Fruit fly (Drosophila melanogaster) whole organism, embryonic: ENCODE data around the gene CG14357.

Experiments used
- Abd-B ChIP-seq: fragments of 200-800 bp; sonication (Bioruptor generic); optimal IDR thresholded peaks from 2 replicates; lab custom pipeline; 2018; ENCODE audit warnings: missing biosample characterization, mild to moderate bottlenecking, missing genetic modification characterization, moderate library complexity
- Antp ChIP-seq: fragments of 200-800 bp; sonication (Bioruptor generic); optimal IDR thresholded peaks from 3 replicates; lab custom pipeline; 2016; ENCODE audit warnings: missing biosample characterization, missing genetic modification characterization
- Bgb ChIP-seq: fragments of 200-800 bp; sonication (Bioruptor generic); IDR thresholded peaks from 2 replicates; pipeline ENCODE4 v1.3.6; 2022; ENCODE audit warnings: missing biosample characterization, missing genetic modification characterization; ENCODE audit not compliant: partially characterized antibody
- CG10366 ChIP-seq: fragments of 200-800 bp; sonication (Bioruptor generic); IDR thresholded peaks from 2 replicates; pipeline ENCODE4 v1.3.6; 2022; ENCODE audit warnings: missing biosample characterization, missing genetic modification characterization
- CG11560 ChIP-seq: fragments of 200-800 bp; sonication (Bioruptor generic); IDR thresholded peaks from 3 replicates; pipeline ENCODE4 v1.3.6; 2022; ENCODE audit warnings: missing biosample characterization, missing genetic modification characterization
- CG13775 ChIP-seq: fragments of 200-800 bp; sonication (Bioruptor generic); optimal IDR thresholded peaks from 3 replicates; lab custom pipeline; 2017; ENCODE audit warnings: missing biosample characterization, mild to moderate bottlenecking, missing genetic modification characterization
- CG14965 ChIP-seq: fragments of 200-800 bp; sonication (Bioruptor generic); optimal IDR thresholded peaks from 2 replicates; lab custom pipeline; 2016; ENCODE audit warnings: missing biosample characterization, missing genetic modification characterization, borderline replicate concordance
- CG1529 ChIP-seq: fragments of 200-800 bp; sonication (Bioruptor generic); optimal IDR thresholded peaks from 3 replicates; lab custom pipeline; 2018; ENCODE audit warnings: missing biosample characterization, missing genetic modification characterization
- CG15514 ChIP-seq: fragments of 200-800 bp; sonication (Bioruptor generic); optimal IDR thresholded peaks from 3 replicates; lab custom pipeline; 2017; ENCODE audit warnings: missing biosample characterization, missing genetic modification characterization, mild to moderate bottlenecking, moderate library complexity, missing genetic modification reagents
- CG16863 ChIP-seq: fragments of 200-800 bp; sonication (Bioruptor generic); optimal IDR thresholded peaks from 3 replicates; lab custom pipeline; 2016; ENCODE audit warnings: missing biosample characterization, missing genetic modification characterization
- CG30403 ChIP-seq: fragments of 200-800 bp; sonication (Bioruptor generic); optimal IDR thresholded peaks from 3 replicates; lab custom pipeline; 2016; ENCODE audit warnings: missing biosample characterization, missing genetic modification characterization
- CG32772 ChIP-seq: fragments of 200-800 bp; sonication (Bioruptor generic); IDR thresholded peaks from 2 replicates; pipeline ENCODE4 v1.3.6; 2022; ENCODE audit warnings: missing biosample characterization, missing genetic modification characterization
- CG3726 ChIP-seq: fragments of 200-800 bp; sonication (Bioruptor generic); IDR thresholded peaks from 3 replicates; pipeline ENCODE4, ENCODE4 v1.3.6; 2022; ENCODE audit warnings: missing biosample characterization, missing genetic modification characterization
- CG3847 ChIP-seq: fragments of 200-800 bp; sonication (Bioruptor generic); IDR thresholded peaks from 2 replicates; pipeline ENCODE4 v1.3.6; 2022; ENCODE audit warnings: missing biosample characterization, missing genetic modification characterization
- CG6175 ChIP-seq: fragments of 200-800 bp; sonication (Bioruptor generic); IDR thresholded peaks from 3 replicates; pipeline ENCODE4 v1.3.6; 2022; ENCODE audit warnings: missing biosample characterization, missing genetic modification characterization
- CG7987 ChIP-seq: fragments of 200-800 bp; sonication (Bioruptor generic); optimal IDR thresholded peaks from 2 replicates; lab custom pipeline; 2018; ENCODE audit warnings: missing biosample characterization, mild to moderate bottlenecking, missing genetic modification characterization, moderate library complexity
- CG8359 ChIP-seq: fragments of 200-800 bp; sonication (Bioruptor generic); optimal IDR thresholded peaks from 2 replicates; lab custom pipeline; 2017; ENCODE audit warnings: missing biosample characterization, mild to moderate bottlenecking, missing genetic modification characterization, borderline replicate concordance
- E2f1 ChIP-seq: fragments of 200-800 bp; sonication (Bioruptor generic); IDR thresholded peaks from 2 replicates; pipeline ENCODE4 v1.3.6; 2022; ENCODE audit warnings: missing biosample characterization, missing genetic modification characterization
- ERR ChIP-seq: fragments of 200-800 bp; sonication (Bioruptor generic); optimal IDR thresholded peaks from 2 replicates; lab custom pipeline; 2016; ENCODE audit warnings: missing biosample characterization, missing genetic modification characterization
- Eip74EF ChIP-seq, 2 experiments: fragments of 200-800 bp in 1 of 2; fragments of >200 bp in 1 of 2; sonication (Bioruptor generic) in 1 of 2; optimal IDR thresholded peaks; 2 replicates each; lab custom pipeline; 2017 to 2019; ENCODE audit warnings: missing biosample characterization in 2 of 2, missing genetic modification characterization in 2 of 2, mild to moderate bottlenecking in 1 of 2, moderate library complexity in 1 of 2
- Elba2 ChIP-seq: fragments of 200-800 bp; sonication (Bioruptor generic); optimal IDR thresholded peaks from 3 replicates; lab custom pipeline; 2016; ENCODE audit warnings: missing biosample characterization, missing genetic modification characterization
- HLH4C ChIP-seq: fragments of 200-800 bp; sonication (Bioruptor generic); IDR thresholded peaks from 3 replicates; pipeline ENCODE4 v1.3.6; 2022; ENCODE audit warnings: missing biosample characterization, missing genetic modification characterization; ENCODE audit not compliant: partially characterized antibody
- Jarid2 ChIP-seq: fragments of 200-800 bp; sonication (Bioruptor generic); optimal IDR thresholded peaks from 3 replicates; lab custom pipeline; 2017; ENCODE audit warnings: mild to moderate bottlenecking, missing biosample characterization, missing genetic modification reagents, missing genetic modification characterization
- Mes4 ChIP-seq: fragments of 200-800 bp; sonication (Bioruptor generic); optimal IDR thresholded peaks from 2 replicates; lab custom pipeline; 2016; ENCODE audit warnings: missing biosample characterization, missing genetic modification characterization
- Nf-YB ChIP-seq: fragments of 200-800 bp; sonication (Bioruptor generic); optimal IDR thresholded peaks from 3 replicates; lab custom pipeline; 2019; ENCODE audit warnings: missing biosample characterization, mild to moderate bottlenecking, missing genetic modification characterization, moderate library complexity
- Oli ChIP-seq: fragments of 200-800 bp; sonication (Bioruptor generic); optimal IDR thresholded peaks from 2 replicates; lab custom pipeline; 2018; ENCODE audit warnings: missing biosample characterization, mild to moderate bottlenecking, missing genetic modification characterization, moderate library complexity
- Ravus ChIP-seq: fragments of 200-800 bp; sonication (Bioruptor generic); IDR thresholded peaks from 2 replicates; pipeline ENCODE4 v1.3.6; 2022; ENCODE audit warnings: missing biosample characterization, missing genetic modification characterization
- Spps ChIP-seq: fragments of 200-800 bp; sonication (Bioruptor generic); optimal IDR thresholded peaks from 2 replicates; lab custom pipeline; 2018; ENCODE audit warnings: missing biosample characterization, mild to moderate bottlenecking, missing genetic modification characterization
- amos ChIP-seq: fragments of 200-800 bp; sonication (Bioruptor generic); IDR thresholded peaks from 2 replicates; pipeline ENCODE4 v1.3.6; 2022; ENCODE audit warnings: missing biosample characterization, missing genetic modification characterization; ENCODE audit not compliant: partially characterized antibody
- br ChIP-seq: fragments of >200 bp; optimal IDR thresholded peaks from 2 replicates; lab custom pipeline; 2017
- crp ChIP-seq, 2 experiments: fragments of 200-800 bp; sonication (Bioruptor generic); optimal IDR thresholded peaks; 2 replicates in 1 of 2; 3 replicates in 1 of 2; lab custom pipeline; 2017; ENCODE audit warnings: missing biosample characterization in 2 of 2, missing genetic modification characterization in 2 of 2, mild to moderate bottlenecking in 1 of 2, moderate library complexity in 1 of 2
- en ChIP-seq: fragments of 200-800 bp; sonication (Bioruptor generic); optimal IDR thresholded peaks from 2 replicates; lab custom pipeline; 2016; ENCODE audit warnings: missing biosample characterization, missing genetic modification characterization
- eyg ChIP-seq: fragments of 200-800 bp; sonication (Bioruptor generic); optimal IDR thresholded peaks from 3 replicates; lab custom pipeline; 2016; ENCODE audit warnings: missing biosample characterization, missing genetic modification characterization
- ftz-f1 ChIP-seq: fragments of 200-800 bp; sonication (Bioruptor generic); optimal IDR thresholded peaks from 2 replicates; lab custom pipeline; 2016; ENCODE audit warnings: missing biosample characterization, missing genetic modification characterization
- gfzf ChIP-seq: fragments of 200-800 bp; sonication (Bioruptor generic); optimal IDR thresholded peaks from 2 replicates; lab custom pipeline; 2016; ENCODE audit warnings: missing biosample characterization, mild to moderate bottlenecking, missing genetic modification characterization, moderate library complexity
- lov ChIP-seq, 2 experiments: fragments of 200-800 bp in 1 of 2; fragments of >200 bp in 1 of 2; sonication (Bioruptor generic) in 1 of 2; IDR thresholded peaks in 1 of 2; optimal IDR thresholded peaks in 1 of 2; 2 replicates in 1 of 2; 3 replicates in 1 of 2; pipeline versions ENCODE4 v1.3.6 to Lab custom; 2017 to 2022; ENCODE audit warnings: missing biosample characterization in 1 of 2, missing genetic modification characterization in 1 of 2
- mirr ChIP-seq: fragments of 200-800 bp; sonication (Bioruptor generic); optimal IDR thresholded peaks from 3 replicates; lab custom pipeline; 2018; ENCODE audit warnings: missing biosample characterization, mild to moderate bottlenecking, missing genetic modification characterization
- odd ChIP-seq: fragments of 200-800 bp; sonication (Bioruptor generic); optimal IDR thresholded peaks from 2 replicates; lab custom pipeline; 2017; ENCODE audit warnings: missing biosample characterization, mild to moderate bottlenecking, missing genetic modification characterization
- pzg ChIP-seq: fragments of 200-800 bp; sonication (Bioruptor generic); optimal IDR thresholded peaks from 3 replicates; lab custom pipeline; 2018; ENCODE audit warnings: missing biosample characterization, mild to moderate bottlenecking, missing genetic modification characterization, moderate library complexity
- ro ChIP-seq: fragments of 200-800 bp; sonication (Bioruptor generic); IDR thresholded peaks from 2 replicates; pipeline ENCODE4 v1.3.6; 2022; ENCODE audit warnings: missing biosample characterization, missing genetic modification characterization
- sens-2 ChIP-seq: fragments of 200-800 bp; sonication (Bioruptor generic); IDR thresholded peaks from 2 replicates; pipeline ENCODE4 v1.3.6; 2022; ENCODE audit warnings: missing biosample characterization, missing genetic modification characterization
- sqz ChIP-seq: fragments of 200-800 bp; sonication (Bioruptor generic); optimal IDR thresholded peaks from 3 replicates; lab custom pipeline; 2018; ENCODE audit warnings: missing biosample characterization, mild to moderate bottlenecking, missing genetic modification characterization
- toy ChIP-seq: fragments of 200-800 bp; sonication (Bioruptor generic); IDR thresholded peaks from 2 replicates; pipeline ENCODE4 v1.3.6; 2022; ENCODE audit warnings: missing biosample characterization, missing genetic modification characterization
- tx ChIP-seq: fragments of 200-800 bp; sonication (Bioruptor generic); optimal IDR thresholded peaks from 2 replicates; lab custom pipeline; 2016; ENCODE audit warnings: missing biosample characterization, missing genetic modification characterization
- unc-4 ChIP-seq: fragments of 200-800 bp; sonication (Bioruptor generic); IDR thresholded peaks from 2 replicates; pipeline ENCODE4 v1.3.6; 2022; ENCODE audit warnings: missing biosample characterization, missing genetic modification characterization; ENCODE audit not compliant: partially characterized antibody
- wor ChIP-seq: fragments of 200-800 bp; sonication (Bioruptor generic); IDR thresholded peaks from 2 replicates; pipeline ENCODE4 v1.3.6; 2022; ENCODE audit warnings: missing biosample characterization, missing genetic modification characterization
- zen2 ChIP-seq: fragments of 200-800 bp; sonication (Bioruptor generic); IDR thresholded peaks from 3 replicates; pipeline ENCODE4 v1.3.6; 2022; ENCODE audit warnings: missing biosample characterization, missing genetic modification characterization; ENCODE audit not compliant: partially characterized antibody

CG14357 gene

dm6 chr3R:14108158-14108921, 3.6 kb downstream of the CG14357 start, which contains the start of gene CG12402 (continued):
- TF ChIP-seq wor (GFP tag; lab: Robert Waterston, UW), result peak; percentile 56
- TF ChIP-seq CG32772, result peak; percentile 81
- peak; percentile 47 for TF ChIP-seq ERR
- peak; percentile 57 for TF ChIP-seq Nf-YB
- peak; percentile 71 for TF ChIP-seq Abd-B (GFP tag; lab: Kevin White, UChicago)
- peak; percentile 69 for TF ChIP-seq odd (GFP tag; lab: Kevin White, UChicago)
- TF ChIP-seq sqz (GFP tag; lab: Kevin White, UChicago), result peak; percentile 86
- no peak for TF ChIP-seq Bgb
- TF ChIP-seq ftz-f1, result peak; percentile 99
- 0 out of 2 replicates have a peak, but pooled peaks have one; percentile 11 for TF ChIP-seq toy (GFP tag; lab: Robert Waterston, UW)
- no peak; the same call in 2 of the 3 replicates for TF ChIP-seq HLH4C
- TF ChIP-seq crp (GFP tag; optimal IDR thresholded peaks at IDR 0.05; lab: Kevin White, UChicago), result no peak
- TF ChIP-seq pzg (GFP tag; lab: Kevin White, UChicago), result no peak
- TF ChIP-seq amos (GFP tag; lab: Robert Waterston, UW), result no peak; the same call in 1 of the 2 replicates
- peak; percentile 65 for TF ChIP-seq CG8359
- peak; percentile 76; the same call in 1 of the 2 replicates for TF ChIP-seq sens-2 (GFP tag; lab: Robert Waterston, UW)
- peak; percentile 71 for TF ChIP-seq CG16863 (GFP tag; lab: Kevin White, UChicago)
- peak; percentile 11 for TF ChIP-seq Jarid2 (GFP tag; lab: Kevin White, UChicago)
- peak; percentile 88 for TF ChIP-seq Elba2 (GFP tag; lab: Kevin White, UChicago)
- peak; percentile 76 for TF ChIP-seq ro (GFP tag; lab: Robert Waterston, UW)
- TF ChIP-seq Ravus (GFP tag; lab: Robert Waterston, UW), result peak; percentile 48
- TF ChIP-seq CG15514 (GFP tag; lab: Kevin White, UChicago), result peak; percentile 74
- TF ChIP-seq CG3847 (GFP tag; lab: Robert Waterston, UW), result peak; percentile 61; the same call in 1 of the 2 replicates
- no peak for TF ChIP-seq tx
- peak; percentile 85 for TF ChIP-seq CG30403
- peak; percentile 78 for TF ChIP-seq Antp (GFP tag; lab: Kevin White, UChicago)
- no peak for TF ChIP-seq CG14965
- TF ChIP-seq CG7987 (GFP tag; lab: Kevin White, UChicago), result peak; percentile 61
- peak; percentile 42; the same call in 1 of the 2 replicates for TF ChIP-seq unc-4 (GFP tag; lab: Robert Waterston, UW)
- TF ChIP-seq CG10366, result peak; percentile 87
- TF ChIP-seq zen2, result peak; percentile 42; the same call in 2 of the 3 replicates
- TF ChIP-seq lov (optimal IDR thresholded peaks at IDR 0.05; lab: Kevin White, UChicago), result no peak
- peak; percentile 92; the same call in 2 of the 3 replicates for TF ChIP-seq lov (GFP tag; IDR thresholded peaks at IDR 0.05; lab: Robert Waterston, UW)
- TF ChIP-seq mirr, result peak; percentile 70
- TF ChIP-seq Eip74EF (GFP tag; optimal IDR thresholded peaks at IDR 0.05; lab: Kevin White, UChicago), result peak in 1 of 2 experiments; percentile 70
- peak; percentile 40 for TF ChIP-seq Spps (tag; lab: Kevin White, UChicago)
- peak; percentile 81; the same call in 2 of the 3 replicates for TF ChIP-seq CG3726
- TF ChIP-seq gfzf (GFP tag; lab: Kevin White, UChicago), result no peak
- peak; percentile 26 for TF ChIP-seq en (GFP tag; lab: Kevin White, UChicago)
- no peak for TF ChIP-seq CG11560 (tag; lab: Robert Waterston, UW)
- TF ChIP-seq CG6175 (GFP tag; lab: Robert Waterston, UW), result peak; percentile 52; the same call in 1 of the 3 replicates
- TF ChIP-seq CG1529 (GFP tag; lab: Kevin White, UChicago), result peak; percentile 68
- peak; percentile 88 for TF ChIP-seq Oli (tag; lab: Kevin White, UChicago)
- TF ChIP-seq Mes4 (GFP tag; lab: Kevin White, UChicago), result peak; percentile 56
- TF ChIP-seq br (lab: Kevin White, UChicago), result no peak
- TF ChIP-seq eyg, result peak; percentile 6
- peak; percentile 87 for TF ChIP-seq E2f1
- peak; percentile 72 for TF ChIP-seq CG13775
